Worm (Caenorhabditis elegans) whole organism, L4 larva: ENCODE data around the gene Y102A5C.2.
"Not testable (repeated sequence)": the region's sequence is repeated elsewhere in the genome, so short reads cannot be mapped to it uniquely, and the experiment has no call there.

Experiments used
- F26F4.8 ChIP-seq: fragments of 200-800 bp; sonication (Bioruptor generic); conservative IDR thresholded peaks from 2 replicates; pipeline ENCODE4 v1.3.6; 2022; ENCODE audit warnings: missing genetic modification characterization, missing compliant biosample characterization
- F44E2.7 ChIP-seq: fragments of 200-800 bp; sonication (Bioruptor generic); IDR thresholded peaks from 2 replicates; pipeline ENCODE4 v2.1.2; 2022; ENCODE audit warnings: missing genetic modification characterization, missing compliant biosample characterization
- F49E8.2 ChIP-seq: sonication (generic microtip); optimal IDR thresholded peaks from 2 replicates; lab custom pipeline; 2016; ENCODE audit warnings: missing compliant biosample characterization, mild to moderate bottlenecking, missing genetic modification characterization, borderline replicate concordance
- R02D3.7 ChIP-seq: fragments of 150-350 bp; sonication (generic microtip); optimal IDR thresholded peaks from 3 replicates; lab custom pipeline; 2014; ENCODE audit warnings: missing biosample characterization, missing genetic modification characterization
- T26A8.4 ChIP-seq: fragments of 200-800 bp; sonication (Bioruptor generic); IDR thresholded peaks from 2 replicates; pipeline ENCODE4 v1.3.6; 2022; ENCODE audit warnings: missing genetic modification characterization, missing compliant biosample characterization
- Y5F2A.4 ChIP-seq: fragments of 200-800 bp; sonication (Bioruptor generic); optimal IDR thresholded peaks from 2 replicates; lab custom pipeline; 2018; ENCODE audit warnings: mild to moderate bottlenecking, missing genetic modification characterization, missing compliant biosample characterization
- ZK546.5 ChIP-seq, 2 experiments: sonication (generic microtip); optimal IDR thresholded peaks; 2 replicates each; lab custom pipeline; 2017; ENCODE audit warnings: missing biosample characterization in 2 of 2, missing genetic modification characterization in 2 of 2
- aly-2 ChIP-seq: sonication (generic microtip); optimal IDR thresholded peaks from 2 replicates; lab custom pipeline; 2018; ENCODE audit warnings: missing biosample characterization, missing genetic modification characterization
- ceh-44 ChIP-seq: fragments of 200-800 bp; sonication (Bioruptor generic); IDR thresholded peaks from 2 replicates; pipeline ENCODE4 v1.3.6; 2022; ENCODE audit warnings: missing genetic modification reagents, missing genetic modification characterization, missing compliant biosample characterization
- ceh-82 ChIP-seq: sonication (generic microtip); optimal IDR thresholded peaks from 2 replicates; lab custom pipeline; 2017; ENCODE audit warnings: missing biosample characterization, missing genetic modification characterization
- dmd-6 ChIP-seq: fragments of 200-800 bp; sonication (Bioruptor generic); IDR thresholded peaks from 2 replicates; pipeline ENCODE4 v1.3.6; 2022; ENCODE audit warnings: missing genetic modification reagents, missing genetic modification characterization, missing compliant biosample characterization
- dve-1 ChIP-seq: sonication (generic microtip); optimal IDR thresholded peaks from 2 replicates; lab custom pipeline; 2017; ENCODE audit warnings: antibody characterized with exemption, mild to moderate bottlenecking, missing genetic modification characterization, missing compliant biosample characterization; ENCODE audit not compliant: insufficient read depth
- fos-1 ChIP-seq: fragments of 150-350 bp; optimal IDR thresholded peaks from 2 replicates; lab custom pipeline; 2014; ENCODE audit warnings: missing biosample characterization, missing genetic modification characterization
- lin-13 ChIP-seq: fragments of 150-350 bp; optimal IDR thresholded peaks from 2 replicates; lab custom pipeline; 2014; ENCODE audit warnings: missing biosample characterization, missing genetic modification reagents, missing genetic modification characterization
- lin-38 ChIP-seq: fragments of 200-800 bp; sonication (Bioruptor generic); IDR thresholded peaks from 2 replicates; pipeline ENCODE4 v1.3.6; 2022; ENCODE audit warnings: missing genetic modification reagents, missing genetic modification characterization, missing compliant biosample characterization
- mep-1 ChIP-seq: fragments of 150-350 bp; sonication (generic microtip); optimal IDR thresholded peaks from 3 replicates; lab custom pipeline; 2014; ENCODE audit warnings: missing biosample characterization, missing genetic modification characterization
- mxl-2 ChIP-seq: fragments of 200-800 bp; sonication (Bioruptor generic); conservative IDR thresholded peaks from 2 replicates; pipeline ENCODE4 v1.3.6; 2022; ENCODE audit warnings: missing genetic modification reagents, missing genetic modification characterization, missing compliant biosample characterization
- nhr-102 ChIP-seq: sonication (generic microtip); optimal IDR thresholded peaks from 2 replicates; lab custom pipeline; 2016; ENCODE audit warnings: mild to moderate bottlenecking, missing genetic modification characterization, moderate library complexity, missing compliant biosample characterization
- nhr-111 ChIP-seq: fragments of 200-800 bp; sonication (Bioruptor generic); optimal IDR thresholded peaks from 2 replicates; lab custom pipeline; 2018; ENCODE audit warnings: mild to moderate bottlenecking, missing genetic modification characterization, missing compliant biosample characterization
- nhr-237 ChIP-seq: sonication (generic microtip); optimal IDR thresholded peaks from 2 replicates; lab custom pipeline; 2017; ENCODE audit warnings: missing biosample characterization, missing genetic modification characterization
- nhr-28 ChIP-seq: fragments of 150-350 bp; optimal IDR thresholded peaks from 2 replicates; lab custom pipeline; 2014; ENCODE audit warnings: missing biosample characterization, missing genetic modification characterization
- nhr-41 ChIP-seq: fragments of 200-800 bp; sonication (Bioruptor generic); IDR thresholded peaks from 2 replicates; pipeline ENCODE4 v1.3.6; 2022; ENCODE audit warnings: missing genetic modification reagents, missing genetic modification characterization, missing compliant biosample characterization
- nhr-48 ChIP-seq: sonication (generic microtip); optimal IDR thresholded peaks from 2 replicates; lab custom pipeline; 2016; ENCODE audit warnings: mild to moderate bottlenecking, missing genetic modification characterization, missing compliant biosample characterization
- nhr-76 ChIP-seq: fragments of 150-350 bp; optimal IDR thresholded peaks from 2 replicates; lab custom pipeline; 2014; ENCODE audit warnings: missing biosample characterization, missing genetic modification characterization
- nhr-77 ChIP-seq: fragments of 150-350 bp; optimal IDR thresholded peaks from 2 replicates; lab custom pipeline; 2014; ENCODE audit warnings: missing biosample characterization, missing genetic modification characterization
- pqm-1 ChIP-seq: sonication (generic microtip); optimal IDR thresholded peaks from 2 replicates; lab custom pipeline; 2017; ENCODE audit warnings: missing biosample characterization, missing genetic modification characterization
- rbr-2 ChIP-seq: sonication (generic microtip); optimal IDR thresholded peaks from 2 replicates; lab custom pipeline; 2016; ENCODE audit warnings: missing genotype, missing genetic modification characterization, missing compliant biosample characterization
- saeg-2 ChIP-seq: fragments of 200-800 bp; sonication (Bioruptor generic); IDR thresholded peaks from 2 replicates; pipeline ENCODE4 v1.3.6; 2022; ENCODE audit warnings: missing genetic modification reagents, missing genetic modification characterization, missing compliant biosample characterization
- set-16 ChIP-seq: fragments of 200-800 bp; sonication (Bioruptor generic); IDR thresholded peaks from 2 replicates; pipeline ENCODE4 v1.3.6; 2022; ENCODE audit warnings: missing genetic modification reagents, missing genetic modification characterization, missing compliant biosample characterization
- tag-97 ChIP-seq: fragments of 200-800 bp; sonication (Bioruptor generic); IDR thresholded peaks from 2 replicates; pipeline ENCODE4 v1.3.6; 2022; ENCODE audit warnings: missing genetic modification characterization, missing compliant biosample characterization
- zag-1 ChIP-seq: fragments of 150-350 bp; optimal IDR thresholded peaks from 2 replicates; lab custom pipeline; 2014; ENCODE audit warnings: missing biosample characterization, missing genetic modification characterization
- zfp-3 ChIP-seq: fragments of 200-800 bp; sonication (Bioruptor generic); conservative IDR thresholded peaks from 2 replicates; pipeline ENCODE4 v1.3.6; 2022; ENCODE audit warnings: missing genetic modification reagents, missing genetic modification characterization, missing compliant biosample characterization
- zip-2 ChIP-seq: fragments of 150-350 bp; optimal IDR thresholded peaks from 2 replicates; lab custom pipeline; 2014; ENCODE audit warnings: missing biosample characterization, missing genetic modification characterization
- ztf-7 ChIP-seq: fragments of 150-350 bp; optimal IDR thresholded peaks from 2 replicates; lab custom pipeline; 2014; ENCODE audit warnings: missing biosample characterization, missing genetic modification characterization

The Y102A5C.2 gene

ce11 chrV:16919675-16920074 lies 1.1 kb downstream of the Y102A5C.2 start:
- TF ChIP-seq F49E8.2 (tag; lab: Kevin White, UChicago): peak; percentile 68
- TF ChIP-seq lin-38 (GFP tag; lab: Robert Waterston, UW): peak; percentile 63
- no peak for TF ChIP-seq nhr-77 (tag; lab: Kevin White, UChicago)
- no peak for TF ChIP-seq rbr-2 (tag; lab: Kevin White, UChicago)

ce11 chrV:16921952-16922351 lies 3.4 kb downstream of the Y102A5C.2 start, which contains the start of gene Y102A5C.4:
Gene Y102A5C.4, plus strand, starts transcription at chrV:16922252.
- TF ChIP-seq mep-1 (tag; lab: Kevin White, UChicago): no peak
- no peak for TF ChIP-seq zag-1 (tag; lab: Kevin White, UChicago)
- TF ChIP-seq tag-97 (GFP tag; lab: Robert Waterston, UW): no peak
- TF ChIP-seq rbr-2 (tag; lab: Kevin White, UChicago): no peak
- TF ChIP-seq nhr-28 (tag; lab: Kevin White, UChicago): no peak
- no peak for TF ChIP-seq nhr-76
- no peak for TF ChIP-seq lin-13 (GFP tag; lab: Kevin White, UChicago)
- TF ChIP-seq nhr-102 (tag; lab: Kevin White, UChicago): no peak

ce11 chrV:16927345-16927744 lies 8.8 kb downstream of the Y102A5C.2 start, which contains the start of gene Y102A5C.36:
Gene Y102A5C.36, minus strand, starts transcription at chrV:16927445.
- TF ChIP-seq zfp-3 (no peak), nhr-28 (tag; lab: Kevin White, UChicago) (no peak), F44E2.7 (GFP tag; lab: Robert Waterston, UW) (no peak), set-16 (no peak), dmd-6 (GFP tag; lab: Robert Waterston, UW) (no peak), mxl-2 (GFP tag; lab: Robert Waterston, UW) (no peak), ztf-7 (tag; lab: Kevin White, UChicago) (no peak), ZK546.5 (tag; optimal IDR thresholded peaks at IDR 0.05; lab: Kevin White, UChicago) (no peak), T26A8.4 (GFP tag; lab: Robert Waterston, UW) (no peak), nhr-41 (GFP tag; lab: Robert Waterston, UW) (no peak), pqm-1 (tag; lab: Kevin White, UChicago) (no peak), dve-1 (tag; lab: Kevin White, UChicago) (no peak), aly-2 (tag; lab: Kevin White, UChicago) (no peak), fos-1 (tag; lab: Kevin White, UChicago) (no peak), zip-2 (tag; lab: Kevin White, UChicago) (no peak), Y5F2A.4 (no peak), F26F4.8 (no peak), saeg-2 (GFP tag; lab: Robert Waterston, UW) (no peak), nhr-48 (no peak)

- TF ChIP-seq nhr-237 (tag; lab: Kevin White, UChicago); lin-38 (GFP tag; lab: Robert Waterston, UW); R02D3.7 (tag; lab: Kevin White, UChicago): not testable (repeated sequence)
- TF ChIP-seq, all 104 proteins: peak for 0; not testable (repeated sequence) for 104
These were observed 20.2 kb downstream of the Y102A5C.2 start, which contains the start of gene fbxa-148 for ce11 chrV:16938731-16939130. Gene fbxa-148, plus strand, starts transcription at chrV:16939031.

- TF ChIP-seq nhr-111 (GFP tag; lab: Kevin White, UChicago); ceh-44; ceh-82 (tag; lab: Kevin White, UChicago): not testable (repeated sequence)
These were observed 29.5 kb downstream of the Y102A5C.2 start, which contains the start of gene fbxa-112 for ce11 chrV:16948011-16948410. Gene fbxa-112, minus strand, starts transcription at chrV:16948111.
